Worm (Caenorhabditis elegans) whole organism, late embryonic: Measurements from ENCODE around the gene C08H9.18.
"Not testable (repeated sequence)": the region's sequence is repeated elsewhere in the genome, so short reads cannot be mapped to it uniquely, and the experiment has no call there.

Experiments used
- C08G9.2 ChIP-seq: sonication (generic microtip); optimal IDR thresholded peaks from 2 replicates; lab custom pipeline; 2016; ENCODE audit warnings: mild to moderate bottlenecking, missing genetic modification characterization, moderate library complexity, missing compliant biosample characterization
- C38D4.7 ChIP-seq: fragments of 200-800 bp; sonication (Bioruptor generic); optimal IDR thresholded peaks from 2 replicates; lab custom pipeline; 2018; ENCODE audit warnings: mild to moderate bottlenecking, missing genetic modification characterization, moderate library complexity, missing compliant biosample characterization
- K02D7.2 ChIP-seq: sonication (generic microtip); optimal IDR thresholded peaks from 2 replicates; lab custom pipeline; 2017; ENCODE audit warnings: mild to moderate bottlenecking, missing genetic modification characterization, missing compliant biosample characterization
- K09A11.1 ChIP-seq: sonication (generic microtip); optimal IDR thresholded peaks from 2 replicates; lab custom pipeline; 2017; ENCODE audit warnings: antibody characterized with exemption, mild to moderate bottlenecking, missing genetic modification characterization, missing compliant biosample characterization; ENCODE audit not compliant: insufficient read depth
- ceh-18 ChIP-seq: sonication (generic microtip); optimal IDR thresholded peaks from 2 replicates; lab custom pipeline; 2016; ENCODE audit warnings: missing genetic modification characterization, missing compliant biosample characterization
- ceh-24 ChIP-seq: sonication (generic microtip); optimal IDR thresholded peaks from 2 replicates; lab custom pipeline; 2016; ENCODE audit warnings: mild to moderate bottlenecking, missing genetic modification characterization, missing compliant biosample characterization
- ceh-31 ChIP-seq: sonication (generic microtip); optimal IDR thresholded peaks from 2 replicates; lab custom pipeline; 2016; ENCODE audit warnings: missing genetic modification characterization, missing compliant biosample characterization
- ceh-34 ChIP-seq: sonication (generic microtip); optimal IDR thresholded peaks from 2 replicates; lab custom pipeline; 2016; ENCODE audit warnings: mild to moderate bottlenecking, missing genetic modification characterization, missing compliant biosample characterization
- ceh-6 ChIP-seq: fragments of 200-800 bp; sonication (Bioruptor generic); optimal IDR thresholded peaks from 2 replicates; lab custom pipeline; 2018; ENCODE audit warnings: mild to moderate bottlenecking, missing genetic modification characterization, missing compliant biosample characterization
- ceh-9 ChIP-seq: sonication (generic microtip); optimal IDR thresholded peaks from 2 replicates; lab custom pipeline; 2016; ENCODE audit warnings: mild to moderate bottlenecking, missing genetic modification characterization, inconsistent platforms, missing compliant biosample characterization
- che-1 ChIP-seq: sonication (generic microtip); optimal IDR thresholded peaks from 2 replicates; lab custom pipeline; 2016; ENCODE audit warnings: mild to moderate bottlenecking, missing genetic modification characterization, missing compliant biosample characterization
- dve-1 ChIP-seq: sonication (generic microtip); optimal IDR thresholded peaks from 2 replicates; lab custom pipeline; 2017; ENCODE audit warnings: antibody characterized with exemption, mild to moderate bottlenecking, missing genetic modification characterization, missing compliant biosample characterization
- elt-4 ChIP-seq: sonication (generic microtip); optimal IDR thresholded peaks from 2 replicates; lab custom pipeline; 2016; ENCODE audit warnings: missing genetic modification characterization, missing compliant biosample characterization
- eyg-1 ChIP-seq: sonication (generic microtip); optimal IDR thresholded peaks from 2 replicates; lab custom pipeline; 2016; ENCODE audit warnings: missing genotype, missing genetic modification characterization, missing compliant biosample characterization
- fax-1 ChIP-seq: sonication (generic microtip); optimal IDR thresholded peaks from 2 replicates; lab custom pipeline; 2016; ENCODE audit warnings: missing genotype, missing genetic modification characterization, missing compliant biosample characterization
- fkh-10 ChIP-seq: fragments of 150-350 bp; optimal IDR thresholded peaks from 2 replicates; lab custom pipeline; 2014; ENCODE audit warnings: missing biosample characterization, missing genetic modification reagents, missing genetic modification characterization
- fkh-6 ChIP-seq: sonication (generic microtip); optimal IDR thresholded peaks from 2 replicates; lab custom pipeline; 2016; ENCODE audit warnings: missing genetic modification characterization, missing compliant biosample characterization
- hlh-13 ChIP-seq: fragments of 200-800 bp; sonication (Bioruptor generic); optimal IDR thresholded peaks from 2 replicates; lab custom pipeline; 2018; ENCODE audit warnings: mild to moderate bottlenecking, missing genetic modification characterization, missing compliant biosample characterization
- hlh-6 ChIP-seq: sonication (generic microtip); optimal IDR thresholded peaks from 2 replicates; lab custom pipeline; 2016; ENCODE audit warnings: missing genotype, missing genetic modification characterization, missing compliant biosample characterization
- madf-2 ChIP-seq: sonication (generic microtip); optimal IDR thresholded peaks from 2 replicates; lab custom pipeline; 2017; ENCODE audit warnings: missing genetic modification characterization, missing compliant biosample characterization
- nfya-1 ChIP-seq: sonication (generic microtip); optimal IDR thresholded peaks from 2 replicates; lab custom pipeline; 2017; ENCODE audit warnings: missing genetic modification characterization, mild to moderate bottlenecking, missing compliant biosample characterization, antibody characterized with exemption, moderate library complexity
- nhr-11 ChIP-seq: fragments of 150-350 bp; optimal IDR thresholded peaks from 2 replicates; lab custom pipeline; 2014; ENCODE audit warnings: missing biosample characterization, missing genetic modification characterization
- odd-2 ChIP-seq: sonication (generic microtip); optimal IDR thresholded peaks from 2 replicates; lab custom pipeline; 2017; ENCODE audit warnings: antibody characterized with exemption, mild to moderate bottlenecking, missing genetic modification characterization, missing compliant biosample characterization
- pag-3 ChIP-seq: sonication (generic microtip); optimal IDR thresholded peaks from 2 replicates; lab custom pipeline; 2016; ENCODE audit warnings: missing compliant biosample characterization, missing genetic modification characterization, borderline replicate concordance
- pha-2 ChIP-seq: sonication (generic microtip); optimal IDR thresholded peaks from 2 replicates; lab custom pipeline; 2017; ENCODE audit warnings: mild to moderate bottlenecking, missing genetic modification characterization, missing compliant biosample characterization
- pqm-1 ChIP-seq: sonication (generic microtip); optimal IDR thresholded peaks from 2 replicates; lab custom pipeline; 2016; ENCODE audit warnings: missing genetic modification characterization, missing compliant biosample characterization
- pros-1 ChIP-seq: fragments of 150-350 bp; optimal IDR thresholded peaks from 2 replicates; lab custom pipeline; 2014; ENCODE audit warnings: missing biosample characterization, missing genetic modification reagents, missing genetic modification characterization
- rnt-1 ChIP-seq: sonication (generic microtip); optimal IDR thresholded peaks from 2 replicates; lab custom pipeline; 2016; ENCODE audit warnings: missing genetic modification characterization, missing compliant biosample characterization
- sox-2 ChIP-seq: fragments of 200-800 bp; sonication (Bioruptor generic); IDR thresholded peaks from 2 replicates; pipeline ENCODE4 v1.3.6; 2022; ENCODE audit warnings: missing genetic modification reagents, missing genetic modification characterization, missing compliant biosample characterization
- sox-4 ChIP-seq: sonication (generic microtip); optimal IDR thresholded peaks from 2 replicates; lab custom pipeline; 2017; ENCODE audit warnings: mild to moderate bottlenecking, missing genetic modification characterization, inconsistent platforms, missing compliant biosample characterization
- syd-9 ChIP-seq: sonication (generic microtip); optimal IDR thresholded peaks from 2 replicates; lab custom pipeline; 2016; ENCODE audit warnings: mild to moderate bottlenecking, missing genetic modification characterization, moderate library complexity, missing compliant biosample characterization
- ttx-3 ChIP-seq: sonication (generic microtip); optimal IDR thresholded peaks from 2 replicates; lab custom pipeline; 2016; ENCODE audit warnings: missing genetic modification reagents, missing genetic modification characterization, missing compliant biosample characterization
- unc-42 ChIP-seq: sonication (generic microtip); optimal IDR thresholded peaks from 2 replicates; lab custom pipeline; 2016; ENCODE audit warnings: missing genotype, missing genetic modification characterization, missing compliant biosample characterization
- unc-55 ChIP-seq: sonication (generic microtip); optimal IDR thresholded peaks from 2 replicates; lab custom pipeline; 2017; ENCODE audit warnings: missing biosample characterization, missing genetic modification reagents, missing genetic modification characterization
- unc-86 ChIP-seq: sonication (generic microtip); optimal IDR thresholded peaks from 2 replicates; lab custom pipeline; 2016; ENCODE audit warnings: missing genetic modification characterization, missing compliant biosample characterization

C08H9.18 gene

ce11 chrII:9871061-9871460 is 9.0 kb upstream of the C08H9.18 start, which contains the start of gene chil-7:
TSS of gene chil-7 (minus strand) at chrII:9871172.
- TF ChIP-seq unc-55 (no peak), dve-1 (tag; lab: Kevin White, UChicago) (no peak), madf-2 (tag; lab: Kevin White, UChicago) (no peak), nhr-11 (tag; lab: Kevin White, UChicago) (no peak), hlh-13 (GFP tag; lab: Kevin White, UChicago) (no peak), ttx-3 (tag; lab: Kevin White, UChicago) (no peak), elt-4 (tag; lab: Kevin White, UChicago) (no peak), unc-86 (no peak), ceh-24 (tag; lab: Kevin White, UChicago) (no peak), C08G9.2 (tag; lab: Kevin White, UChicago) (no peak), fkh-10 (GFP tag; lab: Kevin White, UChicago) (no peak)

- TF ChIP-seq fkh-6 (tag; lab: Kevin White, UChicago) (no peak), eyg-1 (tag; lab: Kevin White, UChicago) (no peak), nfya-1 (tag; lab: Kevin White, UChicago) (peak; percentile 65), che-1 (tag; lab: Kevin White, UChicago) (no peak), ceh-6 (GFP tag; lab: Kevin White, UChicago) (no peak), unc-42 (tag; lab: Kevin White, UChicago) (no peak), pag-3 (tag; lab: Kevin White, UChicago) (no peak), K09A11.1 (tag; lab: Kevin White, UChicago) (no peak)
Observed at ce11 chrII:9868698-9869097, 6.7 kb upstream of the C08H9.18 start, which contains the start of gene old-1. TSS of gene old-1 (minus strand) at chrII:9868747.

- TF ChIP-seq fax-1 (tag; lab: Kevin White, UChicago) (no peak), pha-2 (tag; lab: Kevin White, UChicago) (no peak), syd-9 (no peak), ceh-6 (GFP tag; lab: Kevin White, UChicago) (no peak), pag-3 (tag; lab: Kevin White, UChicago) (no peak), hlh-6 (tag; lab: Kevin White, UChicago) (no peak), C38D4.7 (GFP tag; lab: Kevin White, UChicago) (no peak), sox-2 (GFP tag; lab: Robert Waterston, UW) (no peak), ceh-18 (tag; lab: Kevin White, UChicago) (no peak), odd-2 (tag; lab: Kevin White, UChicago) (no peak), pros-1 (tag; lab: Kevin White, UChicago) (no peak), ceh-34 (tag; lab: Kevin White, UChicago) (no peak), ceh-31 (tag; lab: Kevin White, UChicago) (no peak), K02D7.2 (tag; lab: Kevin White, UChicago) (no peak), ceh-9 (tag; lab: Kevin White, UChicago) (no peak), unc-86 (no peak), rnt-1 (tag; lab: Kevin White, UChicago) (no peak), sox-4 (tag; lab: Kevin White, UChicago) (no peak)
Observed at ce11 chrII:9868207-9868606, 6.2 kb upstream of the C08H9.18 start.

- TF ChIP-seq unc-55; unc-86; pqm-1 (tag; lab: Kevin White, UChicago): not testable (repeated sequence)
Observed at ce11 chrII:9866378-9866777, 4.3 kb upstream of the C08H9.18 start, which contains the start of gene chil-1. TSS of gene chil-1 (minus strand) at chrII:9866478.
